Worm (Caenorhabditis elegans) whole organism, midembryonic: ENCODE measurements around the gene F54D8.6.

ENCODE experiments used
- T22C8.4 ChIP-seq: fragments of 200-800 bp; sonication (Bioruptor generic); IDR thresholded peaks from 2 replicates; pipeline ENCODE4 v1.3.6; 2022; ENCODE audit warnings: missing genetic modification characterization, missing compliant biosample characterization
- cog-1 ChIP-seq: sonication (generic microtip); optimal IDR thresholded peaks from 2 replicates; lab custom pipeline; 2016; ENCODE audit warnings: missing genetic modification characterization, missing compliant biosample characterization
- flt-1 ChIP-seq: fragments of 200-800 bp; sonication (Bioruptor generic); IDR thresholded peaks from 2 replicates; pipeline ENCODE4 v1.3.6; 2022; ENCODE audit warnings: missing genetic modification characterization, missing compliant biosample characterization
- klf-2 ChIP-seq: fragments of 200-800 bp; sonication (Bioruptor generic); conservative IDR thresholded peaks from 2 replicates; pipeline ENCODE4 v1.3.6; 2022; ENCODE audit warnings: missing genetic modification reagents, missing genetic modification characterization, missing compliant biosample characterization
- med-1 ChIP-seq: sonication (generic microtip); optimal IDR thresholded peaks from 2 replicates; lab custom pipeline; 2017; ENCODE audit warnings: missing genetic modification characterization, mild to moderate bottlenecking, missing compliant biosample characterization, antibody characterized with exemption, missing genetic modification reagents; ENCODE audit not compliant: insufficient read depth
- ref-1 ChIP-seq: fragments of 200-800 bp; sonication (Bioruptor generic); conservative IDR thresholded peaks from 2 replicates; pipeline ENCODE4 v1.3.6; 2022; ENCODE audit warnings: missing genetic modification reagents, missing genetic modification characterization, missing compliant biosample characterization
- tab-1 ChIP-seq: fragments of 200-800 bp; sonication (Bioruptor generic); IDR thresholded peaks from 2 replicates; pipeline ENCODE4 v1.3.6; 2022; ENCODE audit warnings: missing genetic modification characterization, missing compliant biosample characterization
- ztf-23 ChIP-seq: fragments of 200-800 bp; sonication (Bioruptor generic); IDR thresholded peaks from 2 replicates; pipeline ENCODE4 v1.3.6; 2022; ENCODE audit warnings: missing genetic modification reagents, missing genetic modification characterization, missing compliant biosample characterization
- ztf-29 ChIP-seq: fragments of 200-800 bp; sonication (Bioruptor generic); IDR thresholded peaks from 2 replicates; pipeline ENCODE4 v1.3.6; 2022; ENCODE audit warnings: missing genetic modification reagents, missing genetic modification characterization, missing compliant biosample characterization

The F54D8.6 gene

DNA sequence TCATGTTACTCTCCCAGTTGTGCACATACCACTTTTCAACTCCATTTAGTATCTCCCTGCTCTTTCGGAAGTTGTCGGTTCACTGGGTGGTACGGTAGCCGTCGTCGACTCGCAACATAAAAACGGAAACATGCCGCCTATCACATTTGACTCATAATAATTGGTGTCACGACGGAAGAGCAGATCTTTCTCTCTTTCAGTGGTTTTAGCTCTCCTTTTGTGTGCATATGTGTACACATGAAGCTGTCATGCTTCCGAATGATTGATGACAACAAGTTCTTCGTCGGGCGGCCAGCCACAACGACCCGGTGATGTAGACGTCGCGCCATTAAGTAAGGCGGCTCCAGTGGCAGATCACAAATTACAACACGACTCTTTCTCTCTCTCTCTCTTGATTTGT lies 23.0 kb downstream of the F54D8.6 start:
- TF ChIP-seq flt-1 (GFP tag; lab: Robert Waterston, UW) (no peak), T22C8.4 (GFP tag; lab: Robert Waterston, UW) (no peak), med-1 (GFP tag; lab: Kevin White, UChicago) (no peak), cog-1 (tag; lab: Kevin White, UChicago) (no peak), tab-1 (GFP tag; lab: Robert Waterston, UW) (no peak), ztf-23 (GFP tag; lab: Robert Waterston, UW) (no peak), ztf-29 (GFP tag; lab: Robert Waterston, UW) (no peak), ref-1 (GFP tag; lab: Robert Waterston, UW) (no peak), klf-2 (GFP tag; lab: Robert Waterston, UW) (no peak)

DNA sequence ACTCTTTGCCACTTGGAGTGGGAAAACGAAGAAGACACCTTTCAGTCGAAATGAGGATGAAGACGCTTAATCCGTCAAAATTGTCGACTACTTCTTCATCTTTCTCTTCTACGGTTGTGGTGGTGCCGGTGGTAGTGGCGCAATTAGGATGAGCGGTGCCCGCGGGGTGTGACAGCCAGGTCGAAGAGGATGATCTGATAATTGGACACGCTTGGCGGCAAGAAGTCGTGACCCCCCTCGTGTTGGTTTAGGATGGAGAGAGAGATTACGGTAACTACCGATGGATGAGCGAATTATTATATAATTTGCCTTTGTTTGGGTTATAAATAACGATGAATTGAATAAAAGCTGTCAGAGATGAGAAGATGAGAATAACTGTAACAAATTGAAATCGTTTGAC lies 24.2 kb downstream of the F54D8.6 start:
- TF ChIP-seq flt-1 (GFP tag; lab: Robert Waterston, UW) (no peak), med-1 (GFP tag; lab: Kevin White, UChicago) (no peak)

ce11 chrIII:5129261-5129660 lies 26.5 kb downstream of the F54D8.6 start:
- no peak for TF ChIP-seq ref-1 (GFP tag; lab: Robert Waterston, UW)
- no peak for TF ChIP-seq tab-1 (GFP tag; lab: Robert Waterston, UW)
- no peak for TF ChIP-seq ztf-23 (GFP tag; lab: Robert Waterston, UW)
- no peak for TF ChIP-seq flt-1 (GFP tag; lab: Robert Waterston, UW)
- TF ChIP-seq T22C8.4 (GFP tag; lab: Robert Waterston, UW) = no peak
- no peak for TF ChIP-seq cog-1 (tag; lab: Kevin White, UChicago)
- TF ChIP-seq med-1 (GFP tag; lab: Kevin White, UChicago) = no peak
- TF ChIP-seq ztf-29 (GFP tag; lab: Robert Waterston, UW) = no peak
- TF ChIP-seq klf-2 (GFP tag; lab: Robert Waterston, UW) = no peak

- no peak for TF ChIP-seq cog-1 (tag; lab: Kevin White, UChicago)
- no peak for TF ChIP-seq T22C8.4 (GFP tag; lab: Robert Waterston, UW)
- no peak for TF ChIP-seq ztf-23 (GFP tag; lab: Robert Waterston, UW)
- no peak for TF ChIP-seq klf-2 (GFP tag; lab: Robert Waterston, UW)
- no peak for TF ChIP-seq med-1 (GFP tag; lab: Kevin White, UChicago)
- TF ChIP-seq ztf-29 (GFP tag; lab: Robert Waterston, UW) = no peak
- TF ChIP-seq tab-1 (GFP tag; lab: Robert Waterston, UW) = no peak
- TF ChIP-seq ref-1 (GFP tag; lab: Robert Waterston, UW) = no peak
- no peak for TF ChIP-seq flt-1 (GFP tag; lab: Robert Waterston, UW)
Measured at ce11 chrIII:5130654-5131053, 27.9 kb downstream of the F54D8.6 start.

DNA sequence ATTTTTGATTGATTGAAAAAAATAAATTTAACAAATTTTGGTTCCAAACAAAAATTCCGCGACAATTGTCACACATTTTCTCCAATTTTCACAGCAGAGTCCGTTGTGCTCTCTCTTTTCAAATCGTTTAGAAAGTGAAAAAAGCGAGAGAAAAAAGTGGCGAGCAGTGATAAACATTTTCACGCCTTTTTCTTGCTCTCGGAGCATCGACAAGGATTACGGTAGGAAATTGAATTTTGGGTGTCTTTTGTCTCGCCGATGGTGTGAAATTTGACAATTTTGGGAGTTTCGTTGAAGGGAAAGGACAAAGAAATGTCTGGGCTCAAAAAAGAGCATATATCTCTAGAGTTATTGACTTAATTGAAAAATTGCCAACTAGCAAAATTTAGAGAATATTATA lies 31.7 kb downstream of the F54D8.6 start:
- TF ChIP-seq flt-1 (GFP tag; lab: Robert Waterston, UW) (no peak), ztf-29 (GFP tag; lab: Robert Waterston, UW) (no peak), klf-2 (GFP tag; lab: Robert Waterston, UW) (no peak), ztf-23 (GFP tag; lab: Robert Waterston, UW) (no peak), cog-1 (tag; lab: Kevin White, UChicago) (no peak), T22C8.4 (GFP tag; lab: Robert Waterston, UW) (no peak), med-1 (GFP tag; lab: Kevin White, UChicago) (no peak), ref-1 (GFP tag; lab: Robert Waterston, UW) (no peak), tab-1 (GFP tag; lab: Robert Waterston, UW) (no peak)

ce11 chrIII:5136033-5136597 lies 33.3 kb downstream of the F54D8.6 start, which contains the start of gene tbx-2:
TSS of gene tbx-2 (minus strand) at chrIII:5136296.
- no peak for TF ChIP-seq ztf-29 (GFP tag; lab: Robert Waterston, UW)
- no peak for TF ChIP-seq tab-1 (GFP tag; lab: Robert Waterston, UW)
- no peak for TF ChIP-seq ztf-23 (GFP tag; lab: Robert Waterston, UW)

ce11 chrIII:5137099-5137498 lies 34.3 kb downstream of the F54D8.6 start:
- no peak for TF ChIP-seq ztf-23 (GFP tag; lab: Robert Waterston, UW)
- no peak for TF ChIP-seq med-1 (GFP tag; lab: Kevin White, UChicago)

- TF ChIP-seq tab-1 (GFP tag; lab: Robert Waterston, UW) (no peak), ref-1 (GFP tag; lab: Robert Waterston, UW) (no peak), cog-1 (tag; lab: Kevin White, UChicago) (no peak), ztf-23 (GFP tag; lab: Robert Waterston, UW) (no peak), med-1 (GFP tag; lab: Kevin White, UChicago) (no peak), flt-1 (GFP tag; lab: Robert Waterston, UW) (no peak), T22C8.4 (GFP tag; lab: Robert Waterston, UW) (no peak), ztf-29 (GFP tag; lab: Robert Waterston, UW) (no peak), klf-2 (GFP tag; lab: Robert Waterston, UW) (no peak)
Measured at ce11 chrIII:5137685-5138084, 34.9 kb downstream of the F54D8.6 start.

- no peak for TF ChIP-seq tab-1 (GFP tag; lab: Robert Waterston, UW)
- TF ChIP-seq klf-2 (GFP tag; lab: Robert Waterston, UW) = no peak
- no peak for TF ChIP-seq T22C8.4 (GFP tag; lab: Robert Waterston, UW)
- no peak for TF ChIP-seq flt-1 (GFP tag; lab: Robert Waterston, UW)
- TF ChIP-seq cog-1 (tag; lab: Kevin White, UChicago) = no peak
- TF ChIP-seq ref-1 (GFP tag; lab: Robert Waterston, UW) = no peak
- no peak for TF ChIP-seq ztf-29 (GFP tag; lab: Robert Waterston, UW)
- no peak for TF ChIP-seq ztf-23 (GFP tag; lab: Robert Waterston, UW)
Measured at ce11 chrIII:5138940-5139533, 36.3 kb downstream of the F54D8.6 start.
